Worm (Caenorhabditis elegans) whole organism, L3 larva: ENCODE results near the gene C16A3.2.
A peak's percentile ranks its signal among the peaks of the same experiment; 100 is the strongest.

Experiments used
- R02D3.7 ChIP-seq: fragments of 150-350 bp; optimal IDR thresholded peaks from 2 replicates; lab custom pipeline; 2014; ENCODE audit warnings: missing biosample characterization, missing genetic modification characterization
- aly-2 ChIP-seq: fragments of 150-350 bp; optimal IDR thresholded peaks from 2 replicates; lab custom pipeline; 2014; ENCODE audit warnings: missing biosample characterization, missing genetic modification characterization
- ama-1 ChIP-seq: fragments of 150-350 bp; optimal IDR thresholded peaks from 2 replicates; lab custom pipeline; 2018
- ceh-16 ChIP-seq: sonication (generic microtip); optimal IDR thresholded peaks from 2 replicates; lab custom pipeline; 2017; ENCODE audit warnings: missing biosample characterization, missing genetic modification characterization
- ceh-28 ChIP-seq: fragments of 150-350 bp; optimal IDR thresholded peaks from 2 replicates; lab custom pipeline; 2014; ENCODE audit warnings: missing biosample characterization, missing genetic modification reagents, missing genetic modification characterization
- ceh-82 ChIP-seq: fragments of 150-350 bp; optimal IDR thresholded peaks from 2 replicates; lab custom pipeline; 2014; ENCODE audit warnings: missing biosample characterization, missing genetic modification characterization
- ceh-9 ChIP-seq: sonication (generic microtip); optimal IDR thresholded peaks from 2 replicates; lab custom pipeline; 2018; ENCODE audit warnings: missing biosample characterization, missing genetic modification characterization
- daf-12 ChIP-seq: fragments of 150-350 bp; optimal IDR thresholded peaks from 2 replicates; lab custom pipeline; 2014; ENCODE audit warnings: missing biosample characterization, missing genetic modification reagents, missing genetic modification characterization
- egl-27 ChIP-seq: sonication (generic microtip); optimal IDR thresholded peaks from 4 replicates; lab custom pipeline; 2017; ENCODE audit warnings: missing biosample characterization, missing genetic modification reagents, missing genetic modification characterization
- egl-5 ChIP-seq: fragments of 150-350 bp; optimal IDR thresholded peaks from 2 replicates; lab custom pipeline; 2017; ENCODE audit warnings: missing biosample characterization, missing genetic modification reagents, missing genetic modification characterization, inconsistent platforms
- elt-1 ChIP-seq: fragments of 150-350 bp; optimal IDR thresholded peaks from 2 replicates; lab custom pipeline; 2014; ENCODE audit warnings: missing biosample characterization, missing genetic modification characterization
- elt-2 ChIP-seq: sonication (generic microtip); optimal IDR thresholded peaks from 2 replicates; lab custom pipeline; 2016; ENCODE audit warnings: missing genetic modification reagents, mild to moderate bottlenecking, missing genetic modification characterization, missing compliant biosample characterization
- elt-3 ChIP-seq, 3 experiments: fragments of 150-350 bp in 1 of 3; sonication (generic microtip) in 2 of 3; optimal IDR thresholded peaks; 2 replicates in 2 of 3; 4 replicates in 1 of 3; lab custom pipeline; 2014 to 2017; ENCODE audit warnings: missing biosample characterization in 3 of 3, missing genetic modification characterization in 3 of 3
- fkh-10 ChIP-seq: sonication (generic microtip); optimal IDR thresholded peaks from 2 replicates; lab custom pipeline; 2017; ENCODE audit warnings: missing biosample characterization, missing genetic modification reagents, missing genetic modification characterization
- fkh-2 ChIP-seq: fragments of 150-350 bp; optimal IDR thresholded peaks from 2 replicates; lab custom pipeline; 2014; ENCODE audit warnings: missing biosample characterization, missing genetic modification reagents, missing genetic modification characterization
- fos-1 ChIP-seq: fragments of 150-350 bp; optimal IDR thresholded peaks from 2 replicates; lab custom pipeline; 2014; ENCODE audit warnings: missing biosample characterization, missing genetic modification characterization
- hmg-11 ChIP-seq: sonication (generic microtip); optimal IDR thresholded peaks from 2 replicates; lab custom pipeline; 2016; ENCODE audit warnings: missing genetic modification characterization, missing compliant biosample characterization
- jun-1 ChIP-seq: fragments of 150-350 bp; optimal IDR thresholded peaks from 2 replicates; lab custom pipeline; 2014; ENCODE audit warnings: missing biosample characterization, missing genetic modification reagents, missing genetic modification characterization
- lin-15B ChIP-seq: fragments of 150-350 bp; optimal IDR thresholded peaks from 2 replicates; lab custom pipeline; 2014; ENCODE audit warnings: missing biosample characterization, missing genetic modification characterization
- lin-39 ChIP-seq: fragments of 150-350 bp; optimal IDR thresholded peaks from 2 replicates; lab custom pipeline; 2018; ENCODE audit warnings: missing biosample characterization, missing genetic modification reagents, missing genetic modification characterization
- lsy-12 ChIP-seq: sonication (generic microtip); optimal IDR thresholded peaks from 2 replicates; lab custom pipeline; 2016; ENCODE audit warnings: mild to moderate bottlenecking, missing genetic modification characterization, missing compliant biosample characterization
- mdl-1 ChIP-seq: fragments of 150-350 bp; optimal IDR thresholded peaks from 2 replicates; lab custom pipeline; 2014; ENCODE audit warnings: missing biosample characterization, missing genetic modification characterization
- nfya-1 ChIP-seq: sonication (generic microtip); optimal IDR thresholded peaks from 2 replicates; lab custom pipeline; 2017; ENCODE audit warnings: missing genetic modification characterization, mild to moderate bottlenecking, missing compliant biosample characterization, antibody characterized with exemption, moderate library complexity; ENCODE audit not compliant: insufficient read depth
- nhr-11 ChIP-seq: fragments of 150-350 bp; optimal IDR thresholded peaks from 2 replicates; lab custom pipeline; 2014; ENCODE audit warnings: missing biosample characterization, missing genetic modification characterization
- nhr-23 ChIP-seq: fragments of 150-350 bp; optimal IDR thresholded peaks from 2 replicates; lab custom pipeline; 2014; ENCODE audit warnings: missing biosample characterization, missing genetic modification reagents, missing genetic modification characterization
- nhr-25 ChIP-seq: sonication (generic microtip); optimal IDR thresholded peaks from 2 replicates; lab custom pipeline; 2017; ENCODE audit warnings: missing biosample characterization, missing genetic modification characterization
- nhr-28 ChIP-seq: fragments of 150-350 bp; optimal IDR thresholded peaks from 2 replicates; lab custom pipeline; 2014; ENCODE audit warnings: missing biosample characterization, missing genetic modification characterization
- nhr-43 ChIP-seq: sonication (generic microtip); optimal IDR thresholded peaks from 2 replicates; lab custom pipeline; 2016; ENCODE audit warnings: mild to moderate bottlenecking, missing genetic modification characterization, missing compliant biosample characterization; ENCODE audit not compliant: poor library complexity, severe bottlenecking
- nhr-67 ChIP-seq: fragments of 150-350 bp; optimal IDR thresholded peaks from 2 replicates; lab custom pipeline; 2014; ENCODE audit warnings: missing biosample characterization, missing genetic modification characterization
- nhr-76 ChIP-seq: fragments of 150-350 bp; sonication (generic microtip); optimal IDR thresholded peaks from 5 replicates; lab custom pipeline; 2014; ENCODE audit warnings: missing biosample characterization, missing genetic modification characterization
- pha-4 ChIP-seq: fragments of 150-350 bp; optimal IDR thresholded peaks from 2 replicates; lab custom pipeline; 2014; ENCODE audit warnings: missing biosample characterization, missing genetic modification reagents, missing genetic modification characterization
- pqm-1 ChIP-seq: fragments of 150-350 bp; optimal IDR thresholded peaks from 2 replicates; lab custom pipeline; 2017; ENCODE audit warnings: missing biosample characterization, missing genetic modification characterization, inconsistent platforms
- sea-2 ChIP-seq: fragments of 150-350 bp; sonication (generic microtip); optimal IDR thresholded peaks from 4 replicates; lab custom pipeline; 2014; ENCODE audit warnings: missing biosample characterization, missing genetic modification reagents, missing genetic modification characterization
- skn-1 ChIP-seq: fragments of 150-350 bp; optimal IDR thresholded peaks from 2 replicates; lab custom pipeline; 2014; ENCODE audit warnings: missing biosample characterization, missing genetic modification characterization
- tbx-2 ChIP-seq: sonication (generic microtip); optimal IDR thresholded peaks from 2 replicates; lab custom pipeline; 2016; ENCODE audit warnings: mild to moderate bottlenecking, missing genetic modification characterization, missing compliant biosample characterization
- unc-39 ChIP-seq: sonication (generic microtip); optimal IDR thresholded peaks from 4 replicates; lab custom pipeline; 2017; ENCODE audit warnings: missing biosample characterization, missing genetic modification characterization
- unc-62 ChIP-seq: fragments of 150-350 bp; sonication (generic microtip); optimal IDR thresholded peaks from 4 replicates; lab custom pipeline; 2014; ENCODE audit warnings: missing biosample characterization, missing genetic modification reagents, missing genetic modification characterization
- ztf-4 ChIP-seq: fragments of 150-350 bp; optimal IDR thresholded peaks from 2 replicates; lab custom pipeline; 2014; ENCODE audit warnings: missing biosample characterization, missing genetic modification characterization

Gene C16A3.2

DNA sequence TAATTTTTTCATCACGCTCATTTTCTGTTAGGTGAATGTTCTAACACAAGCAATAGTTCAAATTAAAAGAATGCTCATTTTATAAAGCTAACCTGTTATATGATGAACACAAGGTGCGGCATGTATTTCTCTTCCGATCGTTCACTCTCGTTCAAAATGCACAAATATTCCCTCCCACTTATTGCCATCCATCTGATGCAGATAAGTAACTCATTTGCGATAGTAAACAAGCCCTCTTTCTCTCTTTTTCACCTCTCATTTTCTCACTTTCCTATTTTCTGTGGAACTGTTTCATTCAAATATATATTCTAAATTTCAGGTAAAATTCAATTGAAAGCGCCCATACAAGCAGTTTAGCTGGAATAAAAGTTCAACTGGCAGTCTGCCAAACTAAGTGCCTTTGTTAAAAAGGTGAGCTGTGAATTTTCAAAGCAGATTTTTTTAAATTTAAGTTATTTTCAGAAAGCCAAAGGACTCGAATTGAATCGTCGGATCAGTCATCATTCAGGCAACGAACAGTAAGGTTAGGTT is 43.6 kb upstream of the C16A3.2 start, which contains the start of the genes trmt-10C.2 and C56G2.22:
Gene trmt-10C.2 (plus strand): TSS at position 314 of the 531 bp plus-strand sequence.
Gene C56G2.22 (plus strand): TSS at position 481 of the 531 bp plus-strand sequence.
- TF ChIP-seq lin-15B (tag; lab: Kevin White, UChicago) = no peak
- TF ChIP-seq nhr-43 (tag; lab: Kevin White, UChicago) = no peak
- TF ChIP-seq fkh-2 (tag; lab: Kevin White, UChicago) = no peak
- TF ChIP-seq elt-2 (tag; lab: Kevin White, UChicago) = peak; percentile 32
- no peak for TF ChIP-seq unc-39
- TF ChIP-seq fkh-10 (GFP tag; lab: Kevin White, UChicago) = no peak
- no peak for TF ChIP-seq egl-27 (tag; lab: Kevin White, UChicago)
- no peak for TF ChIP-seq nhr-11 (tag; lab: Kevin White, UChicago)
- TF ChIP-seq nhr-28 (tag; lab: Kevin White, UChicago) = no peak
- TF ChIP-seq ceh-82 (tag; lab: Kevin White, UChicago) = no peak
- TF ChIP-seq lsy-12 = no peak
- peak; percentile 74 for TF ChIP-seq pha-4 (tag; lab: Kevin White, UChicago)
- no peak for TF ChIP-seq nhr-25 (tag; lab: Kevin White, UChicago)
- TF ChIP-seq unc-62 (GFP tag; lab: Kevin White, UChicago) = no peak
- no peak for TF ChIP-seq ceh-28 (tag; lab: Kevin White, UChicago)
- TF ChIP-seq lin-39 = no peak
- TF ChIP-seq mdl-1 (tag; lab: Kevin White, UChicago) = no peak

DNA sequence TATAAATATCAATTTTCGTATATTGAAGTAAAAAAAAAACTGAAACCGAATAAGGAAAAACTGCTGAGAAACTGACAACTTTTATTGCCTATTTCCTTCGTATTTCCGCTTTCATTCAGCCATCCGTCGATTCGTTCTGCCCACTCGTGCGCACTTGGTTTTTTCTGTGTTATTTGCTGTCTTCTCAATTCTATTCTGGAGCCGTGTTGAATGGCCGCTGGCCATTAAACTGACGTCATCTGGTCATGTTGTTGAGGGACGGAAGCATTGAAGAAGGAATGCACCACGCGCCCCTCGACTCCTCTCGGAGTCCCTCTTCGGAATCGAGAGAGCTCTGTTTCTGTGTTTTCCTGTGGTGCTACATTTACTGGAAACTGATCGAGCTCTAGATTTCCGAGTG is 41.1 kb upstream of the C16A3.2 start:
- TF ChIP-seq nhr-23 (no peak), fkh-10 (GFP tag; lab: Kevin White, UChicago) (no peak), skn-1 (tag; lab: Kevin White, UChicago) (no peak), egl-5 (tag; lab: Kevin White, UChicago) (peak; percentile 32), fos-1 (tag; lab: Kevin White, UChicago) (no peak), ama-1 (lab: Kevin White, UChicago) (peak; percentile 2), elt-1 (no peak), daf-12 (no peak), nhr-76 (tag; lab: Kevin White, UChicago) (no peak), nhr-25 (tag; lab: Kevin White, UChicago) (no peak), hmg-11 (tag; lab: Kevin White, UChicago) (peak; percentile 18), aly-2 (no peak), lin-39 (peak; percentile 67), elt-2 (tag; lab: Kevin White, UChicago) (no peak), nhr-11 (tag; lab: Kevin White, UChicago) (no peak), ceh-28 (tag; lab: Kevin White, UChicago) (no peak), elt-3 (tag; optimal IDR thresholded peaks at IDR 0.05; lab: Kevin White, UChicago) (no peak), pqm-1 (tag; lab: Kevin White, UChicago) (no peak), R02D3.7 (tag; lab: Kevin White, UChicago) (no peak), lsy-12 (no peak), ceh-16 (tag; lab: Kevin White, UChicago) (no peak), jun-1 (tag; lab: Kevin White, UChicago) (no peak), tbx-2 (peak; percentile 49), ceh-9 (tag; lab: Kevin White, UChicago) (no peak), nfya-1 (tag; lab: Kevin White, UChicago) (peak; percentile 75), sea-2 (GFP tag; lab: Kevin White, UChicago) (no peak), pha-4 (tag; lab: Kevin White, UChicago) (no peak), nhr-67 (tag; lab: Kevin White, UChicago) (no peak), ztf-4 (no peak)

DNA sequence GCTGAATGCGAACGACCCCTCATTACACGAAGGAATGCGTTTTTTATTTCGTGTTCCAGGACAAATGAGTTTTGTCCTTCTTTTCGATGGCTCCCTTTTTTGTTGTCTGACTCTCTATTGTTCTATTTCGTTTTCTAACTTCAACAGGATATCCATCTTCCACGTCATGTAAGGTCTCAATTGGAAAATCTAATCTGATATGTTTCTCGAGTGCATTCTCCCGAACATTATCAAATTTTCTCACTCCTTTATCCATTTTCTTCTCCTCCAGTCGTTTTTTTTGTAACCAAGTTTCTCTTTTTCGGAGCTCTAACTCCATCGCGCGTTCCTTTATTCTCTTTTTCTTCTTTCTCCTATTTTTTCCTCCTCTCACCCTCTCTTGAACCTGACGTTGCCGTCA is 39.2 kb upstream of the C16A3.2 start:
- TF ChIP-seq fkh-10 (GFP tag; lab: Kevin White, UChicago) (peak; percentile 92), nhr-25 (tag; lab: Kevin White, UChicago) (no peak), lsy-12 (no peak)
- TF ChIP-seq, all 47 proteins: peak for 1
